Fruit fly (Drosophila melanogaster): ENCODE measurements around the gene chinmo.
A peak's percentile ranks its signal among the peaks of the same experiment; 100 is the strongest.

The chinmo gene

DNA sequence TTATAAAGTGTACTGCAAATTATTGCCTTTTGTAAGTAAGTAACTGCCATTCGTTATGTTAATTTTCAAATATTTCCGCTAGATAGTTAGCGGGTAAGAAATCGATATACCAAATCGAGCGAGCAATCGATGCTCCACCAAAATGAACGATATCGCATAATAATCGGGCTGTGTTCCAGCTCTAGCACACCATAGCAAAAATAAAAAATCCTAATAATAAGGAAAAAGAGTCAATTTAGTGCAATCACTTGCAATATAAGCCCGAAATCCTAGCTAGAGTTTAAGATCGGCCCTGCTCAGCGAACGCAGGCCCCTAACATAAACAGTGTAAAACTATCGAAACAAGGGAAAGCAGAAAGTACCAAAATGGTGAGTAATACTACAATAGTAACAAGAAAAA, 53.7 kb downstream of the chinmo start, which contains the start of gene cpb:
cpb (plus strand) TSS at position 157 of the 400 bp plus-strand sequence.
- TF ChIP-seq Myc (optimal IDR thresholded peaks at IDR 0.05) (peak; percentile 39), usp (GFP tag; optimal IDR thresholded peaks at IDR 0.05) (no peak)

DNA sequence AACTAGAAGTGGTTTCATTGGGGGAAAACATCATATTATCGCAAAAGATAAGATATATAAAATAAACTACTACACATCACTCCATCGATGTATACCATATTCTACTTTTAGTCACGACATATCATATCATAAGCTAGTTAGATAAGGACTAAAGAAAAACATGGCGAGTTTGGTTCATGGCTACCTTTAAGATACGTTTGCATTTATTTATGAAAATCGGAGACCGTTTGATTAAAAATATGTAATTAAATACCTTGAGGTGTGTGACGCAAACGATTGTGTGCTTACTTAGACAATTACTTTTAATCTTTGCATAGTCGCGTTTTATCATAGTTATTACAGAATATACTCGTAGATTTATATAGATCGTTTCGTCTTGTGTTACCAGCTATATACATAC, 55.9 kb downstream of the chinmo start:
- TF ChIP-seq jim (GFP tag; optimal IDR thresholded peaks at IDR 0.05) (no peak), brk (GFP tag; optimal IDR thresholded peaks at IDR 0.05) (no peak)

DNA sequence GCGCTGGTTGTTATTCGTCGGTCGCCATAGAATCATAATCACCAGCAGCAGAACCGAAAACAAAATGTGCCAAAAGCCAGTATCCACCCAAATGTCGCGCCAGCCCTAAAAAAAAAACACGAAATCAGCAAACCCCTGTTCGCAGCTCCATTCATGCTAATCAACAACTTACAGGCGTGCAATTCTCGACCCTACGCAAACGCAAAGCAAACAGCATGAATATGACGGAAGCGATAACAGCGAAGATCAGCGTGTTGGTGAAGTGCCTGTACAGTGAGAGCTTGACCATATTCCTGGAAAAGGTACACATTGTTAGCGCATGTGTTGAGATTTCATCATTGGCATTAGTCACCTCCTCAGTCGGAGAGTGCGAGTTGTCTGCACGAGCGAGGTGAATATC, 57.1 kb downstream of the chinmo start:
- TF ChIP-seq N (GFP tag; optimal IDR thresholded peaks at IDR 0.05), result no peak
- TF ChIP-seq CrebA (GFP tag; optimal IDR thresholded peaks at IDR 0.05; ENCODE audit: borderline replicate concordance), result no peak
- TF ChIP-seq Dif (GFP tag; optimal IDR thresholded peaks at IDR 0.05; ENCODE audit: partially characterized antibody), result no peak
- TF ChIP-seq GATAd (GFP tag; optimal IDR thresholded peaks at IDR 0.05), result no peak
- TF ChIP-seq woc (GFP tag; optimal IDR thresholded peaks at IDR 0.05), result no peak
- no peak for TF ChIP-seq Jra (GFP tag; optimal IDR thresholded peaks at IDR 0.05)
- no peak for TF ChIP-seq CG32264 (GFP tag; optimal IDR thresholded peaks at IDR 0.05)
- no peak for TF ChIP-seq HLH106 (tag; optimal IDR thresholded peaks at IDR 0.05)
- TF ChIP-seq br (GFP tag; optimal IDR thresholded peaks at IDR 0.05), result no peak
- TF ChIP-seq pan (optimal IDR thresholded peaks at IDR 0.05), result no peak
- no peak for TF ChIP-seq Abd-B (GFP tag; optimal IDR thresholded peaks at IDR 0.05)
- TF ChIP-seq fru (GFP tag; optimal IDR thresholded peaks at IDR 0.05), result no peak
- TF ChIP-seq dsf (GFP tag; optimal IDR thresholded peaks at IDR 0.05; ENCODE audit: borderline replicate concordance), result no peak
- no peak for TF ChIP-seq jim (GFP tag; optimal IDR thresholded peaks at IDR 0.05)
- no peak for TF ChIP-seq Myc (optimal IDR thresholded peaks at IDR 0.05)
- no peak for TF ChIP-seq lola (GFP tag; optimal IDR thresholded peaks at IDR 0.05)
- TF ChIP-seq OdsH (GFP tag; optimal IDR thresholded peaks at IDR 0.05), result no peak
- no peak for TF ChIP-seq Hr83 (GFP tag; optimal IDR thresholded peaks at IDR 0.05; ENCODE audit: poor library complexity, severe bottlenecking)
- no peak for TF ChIP-seq Hr78 (GFP tag; optimal IDR thresholded peaks at IDR 0.05)
- TF ChIP-seq Mio (GFP tag; optimal IDR thresholded peaks at IDR 0.05), result no peak

DNA sequence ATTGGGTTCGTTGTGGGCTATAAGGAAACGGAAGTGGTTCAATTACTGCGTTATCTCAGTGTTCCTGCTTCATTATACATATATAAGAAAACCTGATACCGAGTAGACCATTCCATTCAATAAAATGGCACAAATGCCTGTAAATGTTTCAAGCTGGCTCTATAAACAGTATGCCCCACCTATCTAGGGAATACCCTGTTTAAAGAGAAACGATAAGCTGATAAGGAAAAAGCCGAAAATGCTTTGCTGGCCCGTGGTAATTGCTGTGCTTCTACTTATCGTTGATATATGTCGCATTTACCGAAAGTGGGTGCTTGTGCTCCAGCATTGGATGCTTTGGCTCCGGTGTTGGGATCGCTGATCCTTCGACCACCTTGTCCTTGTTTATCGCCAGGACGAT, 58.3 kb downstream of the chinmo start:
- TF ChIP-seq fru (GFP tag; optimal IDR thresholded peaks at IDR 0.05) (peak; percentile 21), CrebA (GFP tag; optimal IDR thresholded peaks at IDR 0.05; ENCODE audit: borderline replicate concordance) (no peak), GATAd (GFP tag; optimal IDR thresholded peaks at IDR 0.05) (no peak), dsf (GFP tag; optimal IDR thresholded peaks at IDR 0.05; ENCODE audit: borderline replicate concordance) (no peak), sv (GFP tag; optimal IDR thresholded peaks at IDR 0.05) (no peak), Hr78 (GFP tag; optimal IDR thresholded peaks at IDR 0.05) (no peak), ey (GFP tag; optimal IDR thresholded peaks at IDR 0.05) (no peak), foxo (GFP tag; optimal IDR thresholded peaks at IDR 0.05) (peak in 1 of 2 experiments; percentile 7), br (GFP tag; optimal IDR thresholded peaks at IDR 0.05) (no peak), CG32264 (GFP tag; optimal IDR thresholded peaks at IDR 0.05) (no peak), dmrt93B (GFP tag; optimal IDR thresholded peaks at IDR 0.05) (no peak), sage (GFP tag; optimal IDR thresholded peaks at IDR 0.05) (no peak), rgr (GFP tag; optimal IDR thresholded peaks at IDR 0.05) (no peak), h (GFP tag; optimal IDR thresholded peaks at IDR 0.05) (peak; percentile 32), jim (GFP tag; optimal IDR thresholded peaks at IDR 0.05) (no peak), Hr83 (GFP tag; optimal IDR thresholded peaks at IDR 0.05; ENCODE audit: poor library complexity, severe bottlenecking) (no peak), brk (GFP tag; optimal IDR thresholded peaks at IDR 0.05) (no peak), Dif (GFP tag; optimal IDR thresholded peaks at IDR 0.05; ENCODE audit: partially characterized antibody) (no peak), Vsx2 (GFP tag; optimal IDR thresholded peaks at IDR 0.05; ENCODE audit: partially characterized antibody) (no peak), Rel (GFP tag; optimal IDR thresholded peaks at IDR 0.05) (no peak), Rel (tag; optimal IDR thresholded peaks at IDR 0.05) (peak; percentile 77)

DNA sequence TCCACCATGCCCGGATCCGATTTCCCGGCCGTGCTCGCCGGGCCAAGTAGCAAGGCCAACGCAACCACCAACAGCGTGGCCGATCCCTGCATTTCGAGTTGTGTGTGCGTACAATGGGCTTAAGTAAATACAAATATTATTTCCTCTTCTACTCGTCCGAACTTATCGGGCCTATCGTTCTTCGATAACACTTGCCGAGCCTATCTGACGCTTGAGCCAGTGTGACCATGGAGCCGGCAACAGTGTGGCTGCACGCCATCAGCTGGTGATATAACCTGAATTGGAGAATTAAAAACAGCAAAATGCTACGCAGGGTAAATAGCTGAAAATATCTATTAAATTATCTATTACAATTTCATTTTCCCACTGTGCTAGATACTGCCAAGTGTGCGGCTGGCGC, 59.2 kb downstream of the chinmo start, which contains the start of the genes CG17660 and mRpL48:
CG17660 (minus strand) TSS at position 198 of the 400 bp plus-strand sequence.
mRpL48 (plus strand) TSS at position 239 of the 400 bp plus-strand sequence.
- TF ChIP-seq sage (GFP tag; optimal IDR thresholded peaks at IDR 0.05), result no peak
- peak; percentile 27 for TF ChIP-seq rgr (GFP tag; optimal IDR thresholded peaks at IDR 0.05)
- peak; percentile 29 for TF ChIP-seq h (GFP tag; optimal IDR thresholded peaks at IDR 0.05)
- TF ChIP-seq foxo (GFP tag; optimal IDR thresholded peaks at IDR 0.05), result no peak
- peak; percentile 6 for TF ChIP-seq Sp1 (GFP tag; optimal IDR thresholded peaks at IDR 0.05)
- no peak for TF ChIP-seq Rel (GFP tag; optimal IDR thresholded peaks at IDR 0.05)
- peak; percentile 44 for TF ChIP-seq Rel (tag; optimal IDR thresholded peaks at IDR 0.05)
- TF ChIP-seq dmrt93B (GFP tag; optimal IDR thresholded peaks at IDR 0.05), result no peak
- TF ChIP-seq br (GFP tag; optimal IDR thresholded peaks at IDR 0.05), result peak; percentile 7
- no peak for TF ChIP-seq Vsx2 (GFP tag; optimal IDR thresholded peaks at IDR 0.05; ENCODE audit: partially characterized antibody)
